Fruit fly (Drosophila melanogaster) whole organism, pupa: ENCODE results near the gene Gr77a.

Experiments used
- CG12605 ChIP-seq: fragments of 200-800 bp; sonication (Bioruptor generic); IDR thresholded peaks from 2 replicates; pipeline ENCODE4 v1.3.6; 2022; ENCODE audit warnings: missing biosample characterization, missing genetic modification characterization
- CG14655 ChIP-seq: fragments of 200-800 bp; sonication (Bioruptor generic); optimal IDR thresholded peaks from 3 replicates; lab custom pipeline; 2017; ENCODE audit warnings: mild to moderate bottlenecking, missing biosample characterization, missing genetic modification reagents, missing genetic modification characterization
- CG15710 ChIP-seq: fragments of 200-800 bp; sonication (Bioruptor generic); optimal IDR thresholded peaks from 2 replicates; lab custom pipeline; 2018; ENCODE audit warnings: missing biosample characterization, mild to moderate bottlenecking, missing genetic modification characterization, moderate library complexity
- CG32121 ChIP-seq: fragments of 200-800 bp; sonication (Bioruptor generic); IDR thresholded peaks from 2 replicates; pipeline ENCODE4 v1.3.6; 2022; ENCODE audit warnings: missing biosample characterization, missing genetic modification characterization
- CG34367 ChIP-seq: fragments of 200-800 bp; sonication (Bioruptor generic); optimal IDR thresholded peaks from 2 replicates; lab custom pipeline; 2018; ENCODE audit warnings: missing biosample characterization, mild to moderate bottlenecking, missing genetic modification characterization
- D1 ChIP-seq: fragments of 200-800 bp; sonication (Bioruptor generic); optimal IDR thresholded peaks from 2 replicates; lab custom pipeline; 2018; ENCODE audit warnings: missing biosample characterization, mild to moderate bottlenecking, missing genetic modification characterization, moderate library complexity
- Ets98B ChIP-seq: fragments of 200-800 bp; sonication (Bioruptor generic); IDR thresholded peaks from 2 replicates; pipeline ENCODE4 v1.3.6; 2022; ENCODE audit warnings: missing biosample characterization, missing genetic modification characterization
- Pif1B ChIP-seq: fragments of 200-800 bp; sonication (Bioruptor generic); optimal IDR thresholded peaks from 3 replicates; lab custom pipeline; 2016; ENCODE audit warnings: missing biosample characterization, missing genetic modification characterization

dm6 chr3L:20767227-20767626 lies 28.0 kb upstream of the Gr77a start:
- TF ChIP-seq CG34367 (tag; lab: Kevin White, UChicago) (no peak), D1 (tag; lab: Kevin White, UChicago) (no peak), CG14655 (GFP tag; lab: Kevin White, UChicago) (no peak), Ets98B (GFP tag; lab: Robert Waterston, UW) (no peak), CG32121 (GFP tag; lab: Robert Waterston, UW) (no peak), CG12605 (GFP tag; lab: Robert Waterston, UW) (no peak), CG15710 (no peak), Pif1B (GFP tag; lab: Kevin White, UChicago) (no peak)
